Worm (Caenorhabditis elegans) whole organism, L4 larva: ENCODE data around the gene lgc-31.

ENCODE experiments used
- F49E8.2 ChIP-seq: sonication (generic microtip); optimal IDR thresholded peaks from 2 replicates; lab custom pipeline; 2016; ENCODE audit warnings: missing compliant biosample characterization, mild to moderate bottlenecking, missing genetic modification characterization, borderline replicate concordance
- aly-2 ChIP-seq: sonication (generic microtip); optimal IDR thresholded peaks from 2 replicates; lab custom pipeline; 2018; ENCODE audit warnings: missing biosample characterization, missing genetic modification characterization
- ceh-28 ChIP-seq: fragments of 150-350 bp; optimal IDR thresholded peaks from 2 replicates; lab custom pipeline; 2014; ENCODE audit warnings: missing biosample characterization, missing genetic modification reagents, missing genetic modification characterization
- daf-12 ChIP-seq: fragments of 150-350 bp; optimal IDR thresholded peaks from 2 replicates; lab custom pipeline; 2014; ENCODE audit warnings: missing biosample characterization, missing genetic modification reagents, missing genetic modification characterization
- daf-16 ChIP-seq, 3 experiments: sonication (generic microtip); optimal IDR thresholded peaks; 2 replicates each; lab custom pipeline; 2016 to 2017; ENCODE audit warnings: missing genetic modification characterization in 3 of 3, missing genetic modification reagents in 3 of 3, mild to moderate bottlenecking in 2 of 3, missing compliant biosample characterization in 2 of 3, missing biosample characterization in 1 of 3, moderate library complexity in 1 of 3
- dmd-9 ChIP-seq: fragments of 200-800 bp; sonication (Bioruptor generic); IDR thresholded peaks from 2 replicates; pipeline ENCODE4 v1.3.6; 2022; ENCODE audit warnings: missing genetic modification reagents, missing genetic modification characterization, missing compliant biosample characterization
- hlh-30 ChIP-seq: sonication (generic microtip); optimal IDR thresholded peaks from 2 replicates; lab custom pipeline; 2017; ENCODE audit warnings: antibody characterized with exemption, mild to moderate bottlenecking, missing genetic modification characterization, missing compliant biosample characterization; ENCODE audit not compliant: insufficient read depth
- nhr-11 ChIP-seq: fragments of 150-350 bp; optimal IDR thresholded peaks from 2 replicates; lab custom pipeline; 2014; ENCODE audit warnings: missing biosample characterization, missing genetic modification characterization
- nhr-28 ChIP-seq: fragments of 150-350 bp; optimal IDR thresholded peaks from 2 replicates; lab custom pipeline; 2014; ENCODE audit warnings: missing biosample characterization, missing genetic modification characterization
- nhr-76 ChIP-seq: fragments of 150-350 bp; optimal IDR thresholded peaks from 2 replicates; lab custom pipeline; 2014; ENCODE audit warnings: missing biosample characterization, missing genetic modification characterization
- pqm-1 ChIP-seq: sonication (generic microtip); optimal IDR thresholded peaks from 2 replicates; lab custom pipeline; 2017; ENCODE audit warnings: missing biosample characterization, missing genetic modification characterization
- tra-1 ChIP-seq: fragments of 200-800 bp; sonication (Bioruptor generic); IDR thresholded peaks from 2 replicates; pipeline ENCODE4 v1.3.6; 2022; ENCODE audit warnings: missing genetic modification reagents, missing genetic modification characterization, missing compliant biosample characterization
- unc-39 ChIP-seq: sonication (generic microtip); optimal IDR thresholded peaks from 2 replicates; lab custom pipeline; 2017; ENCODE audit warnings: missing biosample characterization, missing genetic modification characterization

- TF ChIP-seq aly-2 (no peak), nhr-11 (no peak), tra-1 (GFP tag; lab: Robert Waterston, UW) (no peak), nhr-28 (tag; lab: Kevin White, UChicago) (no peak), dmd-9 (GFP tag; lab: Robert Waterston, UW) (no peak), hlh-30 (no peak), unc-39 (tag; lab: Kevin White, UChicago) (no peak), F49E8.2 (tag; lab: Kevin White, UChicago) (no peak), daf-16 (GFP tag; optimal IDR thresholded peaks at IDR 0.05; lab: Kevin White, UChicago) (no peak), daf-16 (tag; optimal IDR thresholded peaks at IDR 0.05; lab: Kevin White, UChicago) (no peak), pqm-1 (tag; lab: Kevin White, UChicago) (no peak), ceh-28 (tag; lab: Kevin White, UChicago) (no peak), daf-12 (tag; lab: Kevin White, UChicago) (no peak), nhr-76 (no peak)
Observed at ce11 chrV:15466719-15467118, 55.1 kb downstream of the lgc-31 start.
